Fruit fly (Drosophila melanogaster): ENCODE measurements around the gene Stip1.

The Stip1 gene

dm6 chr2L:277122-277671 lies 17.7 kb upstream of the Stip1 start, which contains the start of gene smo (continued):
- peak; percentile 34 for TF ChIP-seq grn (GFP tag; optimal IDR thresholded peaks at IDR 0.05)
- 0 out of 2 replicates have a peak, but pooled peaks have one; percentile 24 for TF ChIP-seq sob (GFP tag; IDR thresholded peaks at IDR 0.05)
- peak; percentile 4 for TF ChIP-seq CG13424 (tag; optimal IDR thresholded peaks at IDR 0.05)
- no peak for TF ChIP-seq seq (GFP tag; IDR thresholded peaks at IDR 0.05)
- no peak for TF ChIP-seq CG31388 (GFP tag; optimal IDR thresholded peaks at IDR 0.05)
- no peak for TF ChIP-seq kay (GFP tag; optimal IDR thresholded peaks at IDR 0.05)
- peak; percentile 48 for TF ChIP-seq CG10147 (GFP tag; optimal IDR thresholded peaks at IDR 0.05)
- no peak for TF ChIP-seq exex (tag; optimal IDR thresholded peaks at IDR 0.05)
- peak; percentile 83; the same call in 3 of the 4 replicates for TF ChIP-seq chinmo (GFP tag; IDR thresholded peaks at IDR 0.05; ENCODE audit: partially characterized antibody)
- no peak for TF ChIP-seq cad (GFP tag; optimal IDR thresholded peaks at IDR 0.05)
- TF ChIP-seq nerfin-2 (GFP tag; IDR thresholded peaks at IDR 0.05; ENCODE audit: partially characterized antibody): peak; percentile 55; the same call in 1 of the 2 replicates
- peak; percentile 55 for TF ChIP-seq E2f2 (GFP tag; IDR thresholded peaks at IDR 0.05)
- peak; percentile 81 for TF ChIP-seq trem (tag; optimal IDR thresholded peaks at IDR 0.05)
- TF ChIP-seq Adf1 (GFP tag; IDR thresholded peaks at IDR 0.05): no peak
- TF ChIP-seq tll (GFP tag; optimal IDR thresholded peaks at IDR 0.05): peak in 1 of 2 experiments; percentile 33
- peak; percentile 90 for TF ChIP-seq Ets65A (GFP tag)
- no peak for TF ChIP-seq Kr (GFP tag; optimal IDR thresholded peaks at IDR 0.05)
- peak; percentile 65 for TF ChIP-seq HLH54F (GFP tag; optimal IDR thresholded peaks at IDR 0.05)
- TF ChIP-seq Usf (GFP tag; optimal IDR thresholded peaks at IDR 0.05): no peak
- peak; percentile 61; the same call in 2 of the 3 replicates for TF ChIP-seq mld (GFP tag; IDR thresholded peaks at IDR 0.05; ENCODE audit: partially characterized antibody)
- TF ChIP-seq Atf6 (GFP tag; IDR thresholded peaks at IDR 0.05): no peak
- no peak for TF ChIP-seq Vsx1 (GFP tag; optimal IDR thresholded peaks at IDR 0.05)
- peak; percentile 64 for TF ChIP-seq phol (tag; optimal IDR thresholded peaks at IDR 0.05)
- no peak for TF ChIP-seq Asciz (GFP tag; optimal IDR thresholded peaks at IDR 0.05)
- TF ChIP-seq Pdp1 (GFP tag; optimal IDR thresholded peaks at IDR 0.05): peak; percentile 40 to 66
- peak; percentile 23 for TF ChIP-seq nom (GFP tag; optimal IDR thresholded peaks at IDR 0.05)
- no peak for TF ChIP-seq CG7745 (tag; optimal IDR thresholded peaks at IDR 0.05)
- no peak for TF ChIP-seq Xrp1 (GFP tag; IDR thresholded peaks at IDR 0.05)
- TF ChIP-seq Dek (tag; optimal IDR thresholded peaks at IDR 0.05): no peak
- TF ChIP-seq CG7357 (GFP tag; IDR thresholded peaks at IDR 0.05): no peak
- peak; percentile 56 for TF ChIP-seq CG10654 (GFP tag; optimal IDR thresholded peaks at IDR 0.05)
- no peak for TF ChIP-seq CG12071 (GFP tag; optimal IDR thresholded peaks at IDR 0.05)
- no peak for TF ChIP-seq CG12299 (tag; optimal IDR thresholded peaks at IDR 0.05)
- no peak for TF ChIP-seq CG15073 (GFP tag; optimal IDR thresholded peaks at IDR 0.05)
- peak; percentile 73 for TF ChIP-seq nmo (GFP tag; optimal IDR thresholded peaks at IDR 0.05)
- peak; percentile 22 for TF ChIP-seq her (GFP tag; optimal IDR thresholded peaks at IDR 0.05)
- TF ChIP-seq amos (GFP tag; IDR thresholded peaks at IDR 0.05; ENCODE audit: partially characterized antibody): peak; percentile 91

dm6 chr2L:278134-278533 lies 16.8 kb upstream of the Stip1 start, which contains the start of gene CG17078:
CG17078 (minus strand) TSS chr2L:278234.
- TF ChIP-seq CG34376 (GFP tag; optimal IDR thresholded peaks at IDR 0.05) (no peak), mld (GFP tag; IDR thresholded peaks at IDR 0.05; ENCODE audit: partially characterized antibody) (0 out of 3 replicates have a peak, but pooled peaks have one; percentile 4)
